Fruit fly (Drosophila melanogaster) whole organism, embryonic: ENCODE measurements around the gene CG43321.

Experiments
- Atf3 ChIP-seq: fragments of 200-800 bp; sonication (Bioruptor generic); optimal IDR thresholded peaks from 3 replicates; lab custom pipeline; 2016; ENCODE audit warnings: missing biosample characterization, missing genetic modification characterization
- B-H1 ChIP-seq: fragments of 200-800 bp; sonication (Bioruptor generic); IDR thresholded peaks from 3 replicates; pipeline ENCODE4 v1.3.6; 2022; ENCODE audit warnings: missing biosample characterization, missing genetic modification characterization
- Bdp1 ChIP-seq: fragments of 200-800 bp; sonication (Bioruptor generic); optimal IDR thresholded peaks from 3 replicates; lab custom pipeline; 2016; ENCODE audit warnings: missing biosample characterization, missing genetic modification characterization
- C15 ChIP-seq: fragments of 200-800 bp; sonication (Bioruptor generic); IDR thresholded peaks from 3 replicates; pipeline ENCODE4 v1.3.6; 2022; ENCODE audit warnings: missing biosample characterization, missing genetic modification characterization
- CG11695 ChIP-seq: fragments of 200-800 bp; sonication (Bioruptor generic); IDR thresholded peaks from 3 replicates; pipeline ENCODE4 v1.3.6; 2022; ENCODE audit warnings: missing biosample characterization, missing genetic modification characterization
- CG13123 ChIP-seq: fragments of 200-800 bp; sonication (Bioruptor generic); optimal IDR thresholded peaks from 2 replicates; lab custom pipeline; 2016; ENCODE audit warnings: missing biosample characterization, missing genetic modification characterization
- CG13296 ChIP-seq: fragments of 200-800 bp; sonication (Bioruptor generic); optimal IDR thresholded peaks from 3 replicates; lab custom pipeline; 2018; ENCODE audit warnings: missing biosample characterization, mild to moderate bottlenecking, missing genetic modification characterization
- CG13894 ChIP-seq: fragments of 200-800 bp; sonication (Bioruptor generic); optimal IDR thresholded peaks from 3 replicates; lab custom pipeline; 2018; ENCODE audit warnings: missing biosample characterization, mild to moderate bottlenecking, missing genetic modification characterization, moderate library complexity
- CG1602 ChIP-seq: fragments of 200-800 bp; sonication (Bioruptor generic); optimal IDR thresholded peaks from 3 replicates; lab custom pipeline; 2016; ENCODE audit warnings: missing biosample characterization, missing genetic modification characterization
- CG16813 ChIP-seq: fragments of 200-800 bp; sonication (Bioruptor generic); IDR thresholded peaks from 3 replicates; pipeline ENCODE4 v1.3.6; 2022; ENCODE audit warnings: missing biosample characterization, missing genetic modification characterization; ENCODE audit not compliant: partially characterized antibody
- CG2199 ChIP-seq: fragments of 200-800 bp; sonication (Bioruptor generic); IDR thresholded peaks from 3 replicates; pipeline ENCODE4 v1.3.6; 2022; ENCODE audit warnings: missing biosample characterization, missing genetic modification characterization
- CG3163 ChIP-seq: fragments of 200-800 bp; sonication (Bioruptor generic); optimal IDR thresholded peaks from 3 replicates; lab custom pipeline; 2016; ENCODE audit warnings: missing biosample characterization, missing genetic modification characterization
- CG4617 ChIP-seq: fragments of 200-800 bp; sonication (Bioruptor generic); optimal IDR thresholded peaks from 3 replicates; lab custom pipeline; 2016; ENCODE audit warnings: missing biosample characterization, missing genetic modification characterization, borderline replicate concordance
- CG6791 ChIP-seq: fragments of 200-800 bp; sonication (Bioruptor generic); IDR thresholded peaks from 3 replicates; pipeline ENCODE4 v1.3.6; 2022; ENCODE audit warnings: missing biosample characterization, missing genetic modification characterization; ENCODE audit not compliant: partially characterized antibody
- CG8281 ChIP-seq: fragments of 200-800 bp; sonication (Bioruptor generic); optimal IDR thresholded peaks from 2 replicates; lab custom pipeline; 2018; ENCODE audit warnings: missing biosample characterization, mild to moderate bottlenecking, missing genetic modification characterization, moderate library complexity
- CG8290 ChIP-seq, 3 experiments: fragments of 200-800 bp; sonication (Bioruptor generic); optimal IDR thresholded peaks; 2 replicates each; lab custom pipeline; 2016 to 2019; ENCODE audit warnings: missing biosample characterization in 3 of 3, missing genetic modification characterization in 3 of 3, mild to moderate bottlenecking in 2 of 3, moderate library complexity in 1 of 3
- Dip3 ChIP-seq: fragments of 200-800 bp; sonication (Bioruptor generic); optimal IDR thresholded peaks from 3 replicates; lab custom pipeline; 2016; ENCODE audit warnings: missing biosample characterization, missing genetic modification characterization
- Dref ChIP-seq: fragments of 200-800 bp; sonication (Bioruptor generic); IDR thresholded peaks from 2 replicates; pipeline ENCODE4 v1.3.6; 2022; ENCODE audit warnings: missing biosample characterization, missing genetic modification characterization
- H15 ChIP-seq: fragments of 200-800 bp; sonication (Bioruptor generic); IDR thresholded peaks from 3 replicates; pipeline ENCODE4 v1.3.6; 2022; ENCODE audit warnings: missing biosample characterization, missing genetic modification characterization
- HmgD ChIP-seq: fragments of 200-800 bp; sonication (Bioruptor generic); optimal IDR thresholded peaks from 3 replicates; lab custom pipeline; 2016; ENCODE audit warnings: missing biosample characterization, missing genetic modification characterization
- Hsf ChIP-seq: fragments of 200-800 bp; sonication (Bioruptor generic); optimal IDR thresholded peaks from 3 replicates; lab custom pipeline; 2016; ENCODE audit warnings: missing biosample characterization, missing genetic modification characterization
- MBD-R2 ChIP-seq: fragments of 200-800 bp; sonication (Bioruptor generic); IDR thresholded peaks from 2 replicates; pipeline ENCODE4 v1.3.6; 2022; ENCODE audit warnings: missing biosample characterization, missing genetic modification characterization
- Mad ChIP-seq: fragments of 200-800 bp; sonication (Bioruptor generic); optimal IDR thresholded peaks from 2 replicates; lab custom pipeline; 2016; ENCODE audit warnings: missing biosample characterization, missing genetic modification characterization
- NC2β ChIP-seq: fragments of 200-800 bp; sonication (Bioruptor generic); optimal IDR thresholded peaks from 2 replicates; lab custom pipeline; 2016; ENCODE audit warnings: missing biosample characterization, missing genetic modification characterization
- Neu2 ChIP-seq: fragments of 200-800 bp; sonication (Bioruptor generic); optimal IDR thresholded peaks from 3 replicates; lab custom pipeline; 2016; ENCODE audit warnings: missing biosample characterization, missing genetic modification characterization, borderline replicate concordance
- Nf-YA ChIP-seq: fragments of 200-800 bp; sonication (Bioruptor generic); IDR thresholded peaks from 2 replicates; pipeline ENCODE4 v1.3.6; 2022; ENCODE audit warnings: missing biosample characterization, missing genetic modification characterization
- Opbp ChIP-seq: fragments of 200-800 bp; sonication (Bioruptor generic); IDR thresholded peaks from 3 replicates; pipeline ENCODE4 v1.3.6; 2022; ENCODE audit warnings: missing biosample characterization, missing genetic modification characterization; ENCODE audit not compliant: partially characterized antibody
- Poxn ChIP-seq: fragments of 200-800 bp; sonication (Bioruptor generic); IDR thresholded peaks from 2 replicates; pipeline ENCODE4 v1.3.6; 2022; ENCODE audit warnings: missing biosample characterization, missing genetic modification characterization
- Sry-β ChIP-seq: fragments of 200-800 bp; sonication (Bioruptor generic); optimal IDR thresholded peaks from 2 replicates; lab custom pipeline; 2018; ENCODE audit warnings: missing biosample characterization, mild to moderate bottlenecking, missing genetic modification characterization, moderate library complexity
- az2 ChIP-seq: fragments of 200-800 bp; sonication (Bioruptor generic); optimal IDR thresholded peaks from 3 replicates; lab custom pipeline; 2016; ENCODE audit warnings: missing biosample characterization, missing genetic modification characterization
- bcd ChIP-seq: fragments of 200-800 bp; sonication (Bioruptor generic); optimal IDR thresholded peaks from 2 replicates; lab custom pipeline; 2017; ENCODE audit warnings: missing biosample characterization, mild to moderate bottlenecking, missing genetic modification characterization
- bsh ChIP-seq, 2 experiments: fragments of 200-800 bp; sonication (Bioruptor generic); optimal IDR thresholded peaks; 2 replicates each; lab custom pipeline; 2017 to 2018; ENCODE audit warnings: mild to moderate bottlenecking in 2 of 2, missing biosample characterization in 2 of 2, missing genetic modification characterization in 2 of 2, moderate library complexity in 1 of 2
- btn ChIP-seq: fragments of 200-800 bp; sonication (Bioruptor generic); optimal IDR thresholded peaks from 2 replicates; lab custom pipeline; 2016; ENCODE audit warnings: missing biosample characterization, missing genetic modification characterization
- chinmo ChIP-seq: fragments of 200-800 bp; sonication (Bioruptor generic); IDR thresholded peaks from 4 replicates; pipeline ENCODE4 v1.3.6; 2022; ENCODE audit warnings: missing biosample characterization, missing genetic modification characterization; ENCODE audit not compliant: partially characterized antibody
- chm ChIP-seq: fragments of 200-800 bp; sonication (Bioruptor generic); IDR thresholded peaks from 2 replicates; pipeline ENCODE4 v1.3.6; 2022; ENCODE audit warnings: missing biosample characterization, missing genetic modification characterization
- corto ChIP-seq: fragments of 200-800 bp; sonication (Bioruptor generic); optimal IDR thresholded peaks from 2 replicates; lab custom pipeline; 2016; ENCODE audit warnings: missing biosample characterization, mild to moderate bottlenecking, missing genetic modification characterization, moderate library complexity
- cwo ChIP-seq: fragments of 200-800 bp; sonication (Bioruptor generic); optimal IDR thresholded peaks from 3 replicates; lab custom pipeline; 2017; ENCODE audit warnings: missing biosample characterization, missing genetic modification characterization, mild to moderate bottlenecking, moderate library complexity, missing genetic modification reagents
- dimm ChIP-seq: fragments of 200-800 bp; sonication (Bioruptor generic); IDR thresholded peaks from 2 replicates; pipeline ENCODE4 v1.3.6; 2022; ENCODE audit warnings: missing biosample characterization, missing genetic modification characterization
- fd96Cb ChIP-seq: fragments of 200-800 bp; sonication (Bioruptor generic); optimal IDR thresholded peaks from 2 replicates; lab custom pipeline; 2018; ENCODE audit warnings: missing biosample characterization, mild to moderate bottlenecking, missing genetic modification characterization, moderate library complexity
- rib ChIP-seq: fragments of 200-800 bp; sonication (Bioruptor generic); IDR thresholded peaks from 2 replicates; pipeline ENCODE4 v1.3.6; 2022; ENCODE audit warnings: missing biosample characterization, missing genetic modification characterization
- ro ChIP-seq: fragments of 200-800 bp; sonication (Bioruptor generic); IDR thresholded peaks from 2 replicates; pipeline ENCODE4 v1.3.6; 2022; ENCODE audit warnings: missing biosample characterization, missing genetic modification characterization
- row ChIP-seq: fragments of 200-800 bp; sonication (Bioruptor generic); IDR thresholded peaks from 3 replicates; pipeline ENCODE4 v1.3.6; 2022; ENCODE audit warnings: missing biosample characterization, missing genetic modification characterization
- sc ChIP-seq, 3 experiments: fragments of >200 bp in 2 of 3; fragments of 200-800 bp in 1 of 3; sonication (Bioruptor generic) in 1 of 3; optimal IDR thresholded peaks; 2 replicates in 2 of 3; 3 replicates in 1 of 3; lab custom pipeline; 2017; ENCODE audit warnings: mild to moderate bottlenecking in 1 of 3, missing biosample characterization in 1 of 3, missing genetic modification characterization in 1 of 3, missing genetic modification reagents in 1 of 3
- sens ChIP-seq: fragments of 200-800 bp; sonication (Bioruptor generic); peaks from one replicate; lab custom pipeline; 2016; ENCODE audit warnings: missing biosample characterization, missing genetic modification characterization
- seq ChIP-seq: fragments of 200-800 bp; sonication (Bioruptor generic); IDR thresholded peaks from 2 replicates; pipeline ENCODE4 v1.3.6; 2022; ENCODE audit warnings: missing biosample characterization, missing genetic modification characterization
- sisA ChIP-seq: fragments of 200-800 bp; sonication (Bioruptor generic); IDR thresholded peaks from 2 replicates; pipeline ENCODE4 v1.3.6; 2022; ENCODE audit warnings: missing biosample characterization, missing genetic modification characterization
- trh ChIP-seq: fragments of 200-800 bp; sonication (Bioruptor generic); optimal IDR thresholded peaks from 2 replicates; lab custom pipeline; 2016; ENCODE audit warnings: missing biosample characterization, missing genetic modification characterization
- unc-4 ChIP-seq: fragments of 200-800 bp; sonication (Bioruptor generic); IDR thresholded peaks from 2 replicates; pipeline ENCODE4 v1.3.6; 2022; ENCODE audit warnings: missing biosample characterization, missing genetic modification characterization; ENCODE audit not compliant: partially characterized antibody
- unpg ChIP-seq: fragments of 200-800 bp; sonication (Bioruptor generic); optimal IDR thresholded peaks from 3 replicates; lab custom pipeline; 2018; ENCODE audit warnings: missing biosample characterization, mild to moderate bottlenecking, missing genetic modification characterization, moderate library complexity
- wek ChIP-seq: fragments of 200-800 bp; sonication (Bioruptor generic); optimal IDR thresholded peaks from 3 replicates; lab custom pipeline; 2018; ENCODE audit warnings: missing biosample characterization, mild to moderate bottlenecking, missing genetic modification characterization, moderate library complexity

CG43321 gene

dm6 chr2L:6966309-6966708 lies 45.8 kb upstream of the CG43321 start (continued):
- no peak for TF ChIP-seq bsh (GFP tag; optimal IDR thresholded peaks at IDR 0.05; lab: Kevin White, UChicago)
- no peak for TF ChIP-seq Bdp1 (GFP tag; lab: Kevin White, UChicago)
- no peak for TF ChIP-seq CG16813 (GFP tag; lab: Robert Waterston, UW)
- TF ChIP-seq Sry-β (GFP tag; lab: Kevin White, UChicago) = no peak
- TF ChIP-seq CG8290 (GFP tag; optimal IDR thresholded peaks at IDR 0.05; lab: Kevin White, UChicago) = peak; percentile 99
- peak; percentile 30 to 87 for TF ChIP-seq CG8290 (tag; optimal IDR thresholded peaks at IDR 0.05; lab: Kevin White, UChicago)
- TF ChIP-seq Opbp = no peak
- TF ChIP-seq CG6791 (GFP tag; lab: Robert Waterston, UW) = peak; percentile 68
- TF ChIP-seq cwo = no peak
- peak; percentile 12 for TF ChIP-seq wek
- no peak for TF ChIP-seq dimm (GFP tag; lab: Robert Waterston, UW)
- TF ChIP-seq bcd (GFP tag; lab: Kevin White, UChicago) = no peak
- peak; percentile 29; the same call in 1 of the 2 replicates for TF ChIP-seq rib (GFP tag; lab: Robert Waterston, UW)
- TF ChIP-seq Mad = no peak
- no peak for TF ChIP-seq CG1602 (GFP tag; lab: Kevin White, UChicago)
- no peak for TF ChIP-seq fd96Cb (tag; lab: Kevin White, UChicago)
- no peak for TF ChIP-seq Atf3 (GFP tag; lab: Kevin White, UChicago)
- no peak for TF ChIP-seq az2
- TF ChIP-seq CG2199 (GFP tag; lab: Robert Waterston, UW) = 0 out of 3 replicates have a peak, but pooled peaks have one; percentile 54
- no peak for TF ChIP-seq CG4617 (GFP tag; lab: Kevin White, UChicago)
- TF ChIP-seq CG13296 = peak; percentile 9
- TF ChIP-seq Poxn (GFP tag; lab: Robert Waterston, UW) = no peak
- TF ChIP-seq ro = no peak
- no peak for TF ChIP-seq Dref (GFP tag; lab: Robert Waterston, UW)
- no peak for TF ChIP-seq corto (GFP tag; lab: Kevin White, UChicago)
- TF ChIP-seq sisA = no peak
- no peak for TF ChIP-seq Hsf (GFP tag; lab: Kevin White, UChicago)
- no peak for TF ChIP-seq CG13123
- no peak for TF ChIP-seq CG11695
- no peak for TF ChIP-seq seq
- TF ChIP-seq CG8281 (tag; lab: Kevin White, UChicago) = no peak
- peak; percentile 20; the same call in 1 of the 3 replicates for TF ChIP-seq row (GFP tag; lab: Robert Waterston, UW)
- no peak for TF ChIP-seq Nf-YA (GFP tag; lab: Robert Waterston, UW)
- peak; percentile 63 for TF ChIP-seq CG13894
- no peak for TF ChIP-seq trh (GFP tag; lab: Kevin White, UChicago)
- TF ChIP-seq CG3163 (GFP tag; lab: Kevin White, UChicago) = no peak
- peak; percentile 40; the same call in 1 of the 2 replicates for TF ChIP-seq chm
- no peak for TF ChIP-seq unc-4 (GFP tag; lab: Robert Waterston, UW)
- no peak for TF ChIP-seq B-H1 (GFP tag; lab: Robert Waterston, UW)
- peak; percentile 2 for TF ChIP-seq HmgD (GFP tag; lab: Kevin White, UChicago)
- peak; percentile 31; the same call in 1 of the 2 replicates for TF ChIP-seq MBD-R2 (GFP tag; lab: Robert Waterston, UW)
- peak; percentile 48 for TF ChIP-seq sens
- 0 out of 3 replicates have a peak, but pooled peaks have one; percentile 23 for TF ChIP-seq C15 (GFP tag; lab: Robert Waterston, UW)
- no peak for TF ChIP-seq unpg
- TF ChIP-seq Dip3 = no peak
- TF ChIP-seq Neu2 (GFP tag; lab: Kevin White, UChicago) = no peak
- TF ChIP-seq chinmo (GFP tag; lab: Robert Waterston, UW) = no peak
- TF ChIP-seq btn (GFP tag; lab: Kevin White, UChicago) = no peak
- TF ChIP-seq H15 (GFP tag; lab: Robert Waterston, UW) = no peak
- TF ChIP-seq sc (optimal IDR thresholded peaks at IDR 0.05; lab: Kevin White, UChicago) = no peak
- no peak for TF ChIP-seq sc (GFP tag; optimal IDR thresholded peaks at IDR 0.05; lab: Kevin White, UChicago)
- no peak for TF ChIP-seq NC2β (GFP tag; lab: Kevin White, UChicago)
